Fruit fly (Drosophila melanogaster) whole organism, embryonic: ENCODE measurements around the gene CG1764.

ENCODE experiments used
- Aef1 ChIP-seq: fragments of 200-800 bp; sonication (Bioruptor generic); IDR thresholded peaks from 3 replicates; pipeline ENCODE4 v1.3.6; 2022; ENCODE audit warnings: missing biosample characterization, missing genetic modification characterization
- Awh ChIP-seq: fragments of 200-800 bp; sonication (Bioruptor generic); IDR thresholded peaks from 2 replicates; pipeline ENCODE4, ENCODE4 v1.3.6; 2022; ENCODE audit warnings: missing biosample characterization, missing genetic modification characterization
- Blimp-1 ChIP-seq: fragments of 200-800 bp; sonication (Bioruptor generic); optimal IDR thresholded peaks from 3 replicates; lab custom pipeline; 2018; ENCODE audit warnings: missing biosample characterization, missing genetic modification characterization, mild to moderate bottlenecking, moderate library complexity, missing genetic modification reagents
- CG10209 ChIP-seq: fragments of 200-800 bp; sonication (Bioruptor generic); optimal IDR thresholded peaks from 3 replicates; lab custom pipeline; 2017; ENCODE audit warnings: missing biosample characterization, mild to moderate bottlenecking, missing genetic modification characterization, missing genetic modification reagents
- CG11696 ChIP-seq: fragments of 200-800 bp; sonication (Bioruptor generic); IDR thresholded peaks from 2 replicates; pipeline ENCODE4 v1.3.6; 2022; ENCODE audit warnings: missing biosample characterization, missing genetic modification characterization
- CG12299 ChIP-seq: fragments of 200-800 bp; sonication (Bioruptor generic); optimal IDR thresholded peaks from 2 replicates; lab custom pipeline; 2018; ENCODE audit warnings: missing biosample characterization, mild to moderate bottlenecking, missing genetic modification characterization
- CG12659 ChIP-seq: fragments of 200-800 bp; sonication (Bioruptor generic); optimal IDR thresholded peaks from 3 replicates; lab custom pipeline; 2017; ENCODE audit warnings: mild to moderate bottlenecking, missing biosample characterization, missing genetic modification reagents, missing genetic modification characterization
- CG12769 ChIP-seq: fragments of 200-800 bp; sonication (Bioruptor generic); optimal IDR thresholded peaks from 2 replicates; lab custom pipeline; 2019; ENCODE audit warnings: missing biosample characterization, mild to moderate bottlenecking, missing genetic modification characterization, moderate library complexity
- CG13123 ChIP-seq: fragments of 200-800 bp; sonication (Bioruptor generic); optimal IDR thresholded peaks from 2 replicates; lab custom pipeline; 2016; ENCODE audit warnings: missing biosample characterization, missing genetic modification characterization
- CG13894 ChIP-seq: fragments of 200-800 bp; sonication (Bioruptor generic); optimal IDR thresholded peaks from 3 replicates; lab custom pipeline; 2018; ENCODE audit warnings: missing biosample characterization, mild to moderate bottlenecking, missing genetic modification characterization, moderate library complexity
- CG1603 ChIP-seq: fragments of 200-800 bp; sonication (Bioruptor generic); optimal IDR thresholded peaks from 2 replicates; lab custom pipeline; 2019; ENCODE audit warnings: missing biosample characterization, mild to moderate bottlenecking, missing genetic modification characterization, moderate library complexity
- CG17359 ChIP-seq: fragments of 200-800 bp; sonication (Bioruptor generic); optimal IDR thresholded peaks from 3 replicates; lab custom pipeline; 2018; ENCODE audit warnings: missing biosample characterization, mild to moderate bottlenecking, missing genetic modification characterization, moderate library complexity
- CG30431 ChIP-seq: fragments of 200-800 bp; sonication (Bioruptor generic); optimal IDR thresholded peaks from 2 replicates; lab custom pipeline; 2017; ENCODE audit warnings: missing biosample characterization, missing genetic modification characterization
- CG32772 ChIP-seq: fragments of 200-800 bp; sonication (Bioruptor generic); IDR thresholded peaks from 2 replicates; pipeline ENCODE4 v1.3.6; 2022; ENCODE audit warnings: missing biosample characterization, missing genetic modification characterization
- CG3281 ChIP-seq: fragments of 200-800 bp; sonication (Bioruptor generic); optimal IDR thresholded peaks from 3 replicates; lab custom pipeline; 2017; ENCODE audit warnings: missing biosample characterization, mild to moderate bottlenecking, missing genetic modification characterization
- CG5180 ChIP-seq: fragments of 200-800 bp; sonication (Bioruptor generic); optimal IDR thresholded peaks from 3 replicates; lab custom pipeline; 2017; ENCODE audit warnings: missing biosample characterization, missing genetic modification characterization, mild to moderate bottlenecking, moderate library complexity, missing genetic modification reagents
- CG8290 ChIP-seq, 3 experiments: fragments of 200-800 bp; sonication (Bioruptor generic); optimal IDR thresholded peaks; 2 replicates each; lab custom pipeline; 2016 to 2019; ENCODE audit warnings: missing biosample characterization in 3 of 3, missing genetic modification characterization in 3 of 3, mild to moderate bottlenecking in 2 of 3, moderate library complexity in 1 of 3
- CG9437 ChIP-seq: fragments of 200-800 bp; sonication (Bioruptor generic); optimal IDR thresholded peaks from 2 replicates; lab custom pipeline; 2018; ENCODE audit warnings: missing biosample characterization, mild to moderate bottlenecking, missing genetic modification characterization
- HHEX ChIP-seq: fragments of 200-800 bp; sonication (Bioruptor generic); optimal IDR thresholded peaks from 3 replicates; lab custom pipeline; 2017; ENCODE audit warnings: missing biosample characterization, mild to moderate bottlenecking, missing genetic modification characterization, missing genetic modification reagents
- HmgZ ChIP-seq: fragments of 200-800 bp; sonication (Bioruptor generic); optimal IDR thresholded peaks from 2 replicates; lab custom pipeline; 2018; ENCODE audit warnings: missing biosample characterization, mild to moderate bottlenecking, missing genetic modification characterization
- Hmr ChIP-seq: fragments of 200-800 bp; sonication (Bioruptor generic); optimal IDR thresholded peaks from 3 replicates; lab custom pipeline; 2017; ENCODE audit warnings: mild to moderate bottlenecking, missing biosample characterization, missing genetic modification reagents, missing genetic modification characterization
- Hmx ChIP-seq: fragments of 200-800 bp; sonication (Bioruptor generic); optimal IDR thresholded peaks from 2 replicates; lab custom pipeline; 2016; ENCODE audit warnings: missing biosample characterization, missing genetic modification characterization
- Hr3 ChIP-seq: fragments of 200-800 bp; sonication (Bioruptor generic); optimal IDR thresholded peaks from 3 replicates; lab custom pipeline; 2016; ENCODE audit warnings: missing biosample characterization, missing genetic modification characterization
- Med ChIP-seq: fragments of 200-800 bp; sonication (Bioruptor generic); peaks from one replicate; lab custom pipeline; 2016; ENCODE audit warnings: missing biosample characterization, missing genetic modification characterization, mild to moderate bottlenecking, inconsistent platforms, moderate library complexity
- NFAT ChIP-seq: fragments of 200-800 bp; sonication (Bioruptor generic); IDR thresholded peaks from 2 replicates; pipeline ENCODE4 v1.3.6; 2022; ENCODE audit warnings: missing biosample characterization, missing genetic modification characterization
- Neu2 ChIP-seq: fragments of 200-800 bp; sonication (Bioruptor generic); optimal IDR thresholded peaks from 3 replicates; lab custom pipeline; 2016; ENCODE audit warnings: missing biosample characterization, missing genetic modification characterization, borderline replicate concordance
- abd-A ChIP-seq: fragments of 200-800 bp; sonication (Bioruptor generic); optimal IDR thresholded peaks from 3 replicates; lab custom pipeline; 2019; ENCODE audit warnings: missing biosample characterization, mild to moderate bottlenecking, missing genetic modification characterization, moderate library complexity
- ase ChIP-seq: fragments of 200-800 bp; sonication (Bioruptor generic); IDR thresholded peaks from 3 replicates; pipeline ENCODE4 v1.3.6; 2022; ENCODE audit warnings: missing biosample characterization, missing genetic modification characterization
- btn ChIP-seq: fragments of 200-800 bp; sonication (Bioruptor generic); optimal IDR thresholded peaks from 2 replicates; lab custom pipeline; 2016; ENCODE audit warnings: missing biosample characterization, missing genetic modification characterization
- chinmo ChIP-seq: fragments of 200-800 bp; sonication (Bioruptor generic); IDR thresholded peaks from 4 replicates; pipeline ENCODE4 v1.3.6; 2022; ENCODE audit warnings: missing biosample characterization, missing genetic modification characterization; ENCODE audit not compliant: partially characterized antibody
- ci ChIP-seq: fragments of 200-800 bp; sonication (Bioruptor generic); IDR thresholded peaks from 3 replicates; pipeline ENCODE4 v1.3.6; 2022; ENCODE audit warnings: missing biosample characterization, missing genetic modification characterization
- crp ChIP-seq, 2 experiments: fragments of 200-800 bp; sonication (Bioruptor generic); optimal IDR thresholded peaks; 2 replicates in 1 of 2; 3 replicates in 1 of 2; lab custom pipeline; 2017; ENCODE audit warnings: missing biosample characterization in 2 of 2, missing genetic modification characterization in 2 of 2, mild to moderate bottlenecking in 1 of 2, moderate library complexity in 1 of 2
- dmrt11E ChIP-seq: fragments of 200-800 bp; sonication (Bioruptor generic); optimal IDR thresholded peaks from 3 replicates; lab custom pipeline; 2018; ENCODE audit warnings: missing biosample characterization, mild to moderate bottlenecking, missing genetic modification characterization, moderate library complexity
- exex ChIP-seq: fragments of 200-800 bp; sonication (Bioruptor generic); optimal IDR thresholded peaks from 4 replicates; lab custom pipeline; 2018; ENCODE audit warnings: missing biosample characterization, mild to moderate bottlenecking, missing genetic modification characterization, moderate library complexity
- gce ChIP-seq: fragments of 200-800 bp; sonication (Bioruptor generic); IDR thresholded peaks from 3 replicates; pipeline ENCODE4 v1.3.6; 2022; ENCODE audit warnings: missing biosample characterization, missing genetic modification characterization
- grau ChIP-seq: fragments of 200-800 bp; optimal IDR thresholded peaks from 3 replicates; lab custom pipeline; 2019; ENCODE audit warnings: missing biosample characterization, mild to moderate bottlenecking, missing genetic modification characterization, moderate library complexity
- gro ChIP-seq: fragments of 200-800 bp; sonication (Bioruptor generic); optimal IDR thresholded peaks from 2 replicates; lab custom pipeline; 2016; ENCODE audit warnings: missing biosample characterization, missing genetic modification characterization
- klu ChIP-seq: fragments of 200-800 bp; sonication (Bioruptor generic); IDR thresholded peaks from 2 replicates; pipeline ENCODE4 v1.3.6; 2022; ENCODE audit warnings: missing biosample characterization, missing genetic modification characterization
- mirr ChIP-seq: fragments of 200-800 bp; sonication (Bioruptor generic); optimal IDR thresholded peaks from 3 replicates; lab custom pipeline; 2018; ENCODE audit warnings: missing biosample characterization, mild to moderate bottlenecking, missing genetic modification characterization
- pan ChIP-seq, 4 experiments: fragments of >200 bp in 3 of 4; fragments of 200-800 bp in 1 of 4; sonication (Bioruptor generic) in 1 of 4; optimal IDR thresholded peaks in 3 of 4; IDR thresholded peaks in 1 of 4; 2 replicates each; pipeline versions ENCODE4 v1.3.6 to Lab custom; 2017 to 2022; ENCODE audit warnings: missing biosample characterization in 2 of 4, missing genetic modification characterization in 2 of 4, mixed read lengths in 1 of 4
- pb ChIP-seq: fragments of 200-800 bp; sonication (Bioruptor generic); optimal IDR thresholded peaks from 3 replicates; lab custom pipeline; 2016; ENCODE audit warnings: missing biosample characterization, missing genetic modification characterization
- sd ChIP-seq: fragments of 200-800 bp; sonication (Bioruptor generic); optimal IDR thresholded peaks from 3 replicates; lab custom pipeline; 2018; ENCODE audit warnings: missing biosample characterization, mild to moderate bottlenecking, missing genetic modification characterization, moderate library complexity
- slou ChIP-seq: fragments of 200-800 bp; sonication (Bioruptor generic); optimal IDR thresholded peaks from 3 replicates; lab custom pipeline; 2016; ENCODE audit warnings: missing biosample characterization, missing genetic modification characterization
- sqz ChIP-seq: fragments of 200-800 bp; sonication (Bioruptor generic); optimal IDR thresholded peaks from 3 replicates; lab custom pipeline; 2018; ENCODE audit warnings: missing biosample characterization, mild to moderate bottlenecking, missing genetic modification characterization
- sug ChIP-seq: fragments of 200-800 bp; optimal IDR thresholded peaks from 2 replicates; lab custom pipeline; 2019; ENCODE audit warnings: missing biosample characterization, mild to moderate bottlenecking, missing genetic modification characterization, moderate library complexity
- tll ChIP-seq, 2 experiments: fragments of 200-800 bp in 1 of 2; fragments of >200 bp in 1 of 2; sonication (Bioruptor generic) in 1 of 2; optimal IDR thresholded peaks; 2 replicates each; lab custom pipeline; 2017 to 2019; ENCODE audit warnings: missing biosample characterization in 2 of 2, missing genetic modification characterization in 2 of 2, mild to moderate bottlenecking in 1 of 2, moderate library complexity in 1 of 2
- usp ChIP-seq: fragments of >200 bp; optimal IDR thresholded peaks from 2 replicates; lab custom pipeline; 2017; ENCODE audit warnings: missing biosample characterization, missing genetic modification characterization
- z ChIP-seq: fragments of 200-800 bp; sonication (Bioruptor generic); IDR thresholded peaks from 3 replicates; pipeline ENCODE4 v1.3.6; 2022; ENCODE audit warnings: missing biosample characterization, missing genetic modification characterization
- zfh2 ChIP-seq: fragments of 200-800 bp; sonication (Bioruptor generic); optimal IDR thresholded peaks from 2 replicates; lab custom pipeline; 2016; ENCODE audit warnings: missing biosample characterization, missing genetic modification characterization

CG1764 gene

dm6 chrX:13310764-13311163 lies 8.5 kb upstream of the CG1764 start (continued):
- TF ChIP-seq klu (GFP tag; lab: Robert Waterston, UW) (no peak), CG8290 (GFP tag; optimal IDR thresholded peaks at IDR 0.05; lab: Kevin White, UChicago) (no peak), CG8290 (tag; optimal IDR thresholded peaks at IDR 0.05; lab: Kevin White, UChicago) (peak in 1 of 2 experiments; percentile 58), Neu2 (GFP tag; lab: Kevin White, UChicago) (no peak), CG17359 (tag; lab: Kevin White, UChicago) (peak; percentile 12), dmrt11E (tag; lab: Kevin White, UChicago) (no peak), sug (tag; lab: Kevin White, UChicago) (peak; percentile 76), CG12769 (tag; lab: Kevin White, UChicago) (peak; percentile 88), CG1603 (no peak), ci (GFP tag; lab: Robert Waterston, UW) (0 out of 3 replicates have a peak, but pooled peaks have one; percentile 40), sd (peak; percentile 33), CG13894 (tag; lab: Kevin White, UChicago) (peak; percentile 56), gro (GFP tag; lab: Kevin White, UChicago) (peak; percentile 19), ase (GFP tag; lab: Robert Waterston, UW) (no peak), HHEX (GFP tag; lab: Kevin White, UChicago) (peak; percentile 3), btn (no peak), Hmr (GFP tag; lab: Kevin White, UChicago) (peak; percentile 26), CG10209 (GFP tag; lab: Kevin White, UChicago) (peak; percentile 5), mirr (GFP tag; lab: Kevin White, UChicago) (peak; percentile 70), exex (tag; lab: Kevin White, UChicago) (peak; percentile 72), pan (optimal IDR thresholded peaks at IDR 0.05; lab: Kevin White, UChicago) (no peak), pan (GFP tag; optimal IDR thresholded peaks at IDR 0.05 in 1 of 2, IDR thresholded peaks at IDR 0.05 in 1 of 2) (peak in 1 of 2 experiments; percentile 36), tll (GFP tag; optimal IDR thresholded peaks at IDR 0.05; lab: Kevin White, UChicago) (no peak), Med (GFP tag; lab: Kevin White, UChicago) (peak; percentile 25), NFAT (GFP tag; lab: Robert Waterston, UW) (0 out of 2 replicates have a peak, but pooled peaks have one; percentile 31), chinmo (GFP tag; lab: Robert Waterston, UW) (peak; percentile 72; the same call in 1 of the 4 replicates), abd-A (tag; lab: Kevin White, UChicago) (peak; percentile 24), Awh (0 out of 2 replicates have a peak, but pooled peaks have one; percentile 20), HmgZ (tag; lab: Kevin White, UChicago) (peak; percentile 25), CG3281 (peak; percentile 9)
- TF ChIP-seq, all 482 proteins: peak for 37

dm6 chrX:13307189-13307588 lies 5.0 kb upstream of the CG1764 start:
- TF ChIP-seq crp (GFP tag; optimal IDR thresholded peaks at IDR 0.05; lab: Kevin White, UChicago), result no peak
- TF ChIP-seq Hmx (GFP tag; lab: Kevin White, UChicago), result no peak
- TF ChIP-seq z (GFP tag; lab: Robert Waterston, UW), result no peak
- TF ChIP-seq sqz (GFP tag; lab: Kevin White, UChicago), result no peak
- TF ChIP-seq CG30431, result no peak
- TF ChIP-seq Hr3, result peak; percentile 46
- peak; percentile 21 for TF ChIP-seq Blimp-1 (GFP tag; lab: Kevin White, UChicago)
- no peak for TF ChIP-seq CG11696
- TF ChIP-seq Aef1 (GFP tag; lab: Robert Waterston, UW), result no peak
- no peak for TF ChIP-seq gce (GFP tag; lab: Robert Waterston, UW)
- peak; percentile 38 for TF ChIP-seq grau (tag; lab: Kevin White, UChicago)
- peak; percentile 43 for TF ChIP-seq CG9437 (GFP tag; lab: Kevin White, UChicago)
- peak; percentile 13 for TF ChIP-seq CG12659 (GFP tag; lab: Kevin White, UChicago)
- no peak for TF ChIP-seq slou (GFP tag; lab: Kevin White, UChicago)
- no peak for TF ChIP-seq CG32772 (GFP tag; lab: Robert Waterston, UW)
- TF ChIP-seq usp (GFP tag; lab: Kevin White, UChicago), result no peak
- TF ChIP-seq CG12299 (tag; lab: Kevin White, UChicago), result no peak
- no peak for TF ChIP-seq CG13123 (GFP tag; lab: Kevin White, UChicago)
- no peak for TF ChIP-seq zfh2 (GFP tag; lab: Kevin White, UChicago)
- TF ChIP-seq CG3281, result peak; percentile 13
- TF ChIP-seq pb (GFP tag; lab: Kevin White, UChicago), result no peak
- TF ChIP-seq CG5180 (GFP tag; lab: Kevin White, UChicago), result no peak
